Fruit fly (Drosophila melanogaster): ENCODE results near the gene Atg3.

Gene Atg3

dm6 chr3L:18772014-18772560, 23.6 kb downstream of the Atg3 start:
- TF ChIP-seq CG8478 (optimal IDR thresholded peaks at IDR 0.05) (no peak), usp (GFP tag; optimal IDR thresholded peaks at IDR 0.05) (no peak), EcR (GFP tag; optimal IDR thresholded peaks at IDR 0.05) (no peak), pan (optimal IDR thresholded peaks at IDR 0.05) (no peak), Dll (optimal IDR thresholded peaks at IDR 0.05) (no peak), psq (optimal IDR thresholded peaks at IDR 0.05) (no peak)

dm6 chr3L:18781653-18782629, 33.5 kb downstream of the Atg3 start:
- TF ChIP-seq psq (optimal IDR thresholded peaks at IDR 0.05) (no peak), usp (GFP tag; optimal IDR thresholded peaks at IDR 0.05) (no peak), Dll (optimal IDR thresholded peaks at IDR 0.05) (no peak), EcR (GFP tag; optimal IDR thresholded peaks at IDR 0.05) (no peak), pan (optimal IDR thresholded peaks at IDR 0.05) (no peak), CG8478 (optimal IDR thresholded peaks at IDR 0.05) (no peak)

- TF ChIP-seq CG8478 (optimal IDR thresholded peaks at IDR 0.05) (no peak), usp (GFP tag; optimal IDR thresholded peaks at IDR 0.05) (no peak), EcR (GFP tag; optimal IDR thresholded peaks at IDR 0.05) (no peak), pan (optimal IDR thresholded peaks at IDR 0.05) (no peak), psq (optimal IDR thresholded peaks at IDR 0.05) (no peak), Dll (optimal IDR thresholded peaks at IDR 0.05) (no peak)
Measured at dm6 chr3L:18782653-18783052, 34.2 kb downstream of the Atg3 start.

dm6 chr3L:18783544-18783943, 35.1 kb downstream of the Atg3 start:
- TF ChIP-seq pan (optimal IDR thresholded peaks at IDR 0.05) (no peak), usp (GFP tag; optimal IDR thresholded peaks at IDR 0.05) (no peak), EcR (GFP tag; optimal IDR thresholded peaks at IDR 0.05) (no peak), psq (optimal IDR thresholded peaks at IDR 0.05) (no peak), CG8478 (optimal IDR thresholded peaks at IDR 0.05) (no peak), Dll (optimal IDR thresholded peaks at IDR 0.05) (no peak)

DNA sequence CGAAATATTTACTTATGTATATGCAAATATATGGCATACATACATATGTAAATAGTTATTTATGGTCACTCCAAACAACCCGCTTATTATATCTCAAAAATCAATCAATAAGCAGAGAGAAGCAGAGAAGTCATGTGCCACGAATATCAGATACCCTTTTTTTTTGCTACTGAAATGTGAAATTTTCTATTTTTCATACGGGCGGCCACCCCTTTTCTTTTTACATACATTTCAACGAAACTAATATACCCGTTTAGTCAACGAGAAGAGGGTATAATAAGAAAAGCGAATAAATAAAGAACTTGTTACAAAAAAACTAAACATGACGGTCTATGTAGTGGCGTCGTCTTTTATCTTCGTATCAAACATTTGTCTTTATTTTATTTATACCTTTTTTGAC, 36.1 kb downstream of the Atg3 start:
- TF ChIP-seq usp (GFP tag; optimal IDR thresholded peaks at IDR 0.05) (no peak), pan (optimal IDR thresholded peaks at IDR 0.05) (no peak), psq (optimal IDR thresholded peaks at IDR 0.05) (no peak), Dll (optimal IDR thresholded peaks at IDR 0.05) (no peak), CG8478 (optimal IDR thresholded peaks at IDR 0.05) (no peak), EcR (GFP tag; optimal IDR thresholded peaks at IDR 0.05) (no peak)

- TF ChIP-seq usp (GFP tag; optimal IDR thresholded peaks at IDR 0.05) (no peak), CG8478 (optimal IDR thresholded peaks at IDR 0.05) (no peak), Dll (optimal IDR thresholded peaks at IDR 0.05) (no peak), EcR (GFP tag; optimal IDR thresholded peaks at IDR 0.05) (no peak), pan (optimal IDR thresholded peaks at IDR 0.05) (no peak), psq (optimal IDR thresholded peaks at IDR 0.05) (no peak)
Measured at dm6 chr3L:18786066-18786426, 37.6 kb downstream of the Atg3 start.

DNA sequence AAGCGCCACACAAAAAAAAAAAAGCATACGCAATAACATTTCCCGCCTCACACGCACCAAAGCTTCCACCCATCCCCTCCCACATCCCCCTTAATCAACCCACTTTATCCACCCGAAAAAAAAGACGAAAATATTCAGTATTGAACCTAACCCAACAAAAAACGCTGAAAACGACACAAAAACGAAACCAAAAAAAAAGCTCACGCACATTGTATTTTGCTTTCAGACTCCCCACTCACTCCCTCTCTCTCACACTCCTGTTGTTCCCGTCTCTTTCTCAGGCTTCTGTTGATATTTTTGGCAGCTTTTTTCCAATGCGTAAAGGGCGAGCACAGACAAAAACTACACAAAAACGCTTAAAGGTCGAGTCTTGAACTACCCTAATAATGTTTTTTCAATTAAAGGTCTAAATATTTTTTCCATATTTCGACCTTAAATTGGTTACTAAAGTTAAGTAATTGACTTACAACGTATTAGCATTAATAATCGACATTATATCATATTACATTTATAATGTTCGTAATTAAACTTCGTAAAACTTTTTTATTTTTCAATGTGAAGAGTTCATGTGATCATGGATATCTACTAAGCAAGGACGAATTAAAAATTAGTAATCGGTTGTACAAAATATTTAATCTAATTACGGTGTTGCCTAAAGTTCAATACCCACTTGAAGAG, 38.1 kb downstream of the Atg3 start:
- no peak for TF ChIP-seq psq (optimal IDR thresholded peaks at IDR 0.05)
- no peak for TF ChIP-seq usp (GFP tag; optimal IDR thresholded peaks at IDR 0.05)
- no peak for TF ChIP-seq EcR (GFP tag; optimal IDR thresholded peaks at IDR 0.05)
- TF ChIP-seq CG8478 (optimal IDR thresholded peaks at IDR 0.05): no peak

- TF ChIP-seq EcR (GFP tag; optimal IDR thresholded peaks at IDR 0.05) (no peak), psq (optimal IDR thresholded peaks at IDR 0.05) (no peak), usp (GFP tag; optimal IDR thresholded peaks at IDR 0.05) (no peak), CG8478 (optimal IDR thresholded peaks at IDR 0.05) (no peak), pan (optimal IDR thresholded peaks at IDR 0.05) (no peak), Dll (optimal IDR thresholded peaks at IDR 0.05) (no peak)
Measured at dm6 chr3L:18787882-18788281, 39.4 kb downstream of the Atg3 start.

- TF ChIP-seq psq (optimal IDR thresholded peaks at IDR 0.05) (no peak), usp (GFP tag; optimal IDR thresholded peaks at IDR 0.05) (no peak), Dll (optimal IDR thresholded peaks at IDR 0.05) (no peak), pan (optimal IDR thresholded peaks at IDR 0.05) (no peak), EcR (GFP tag; optimal IDR thresholded peaks at IDR 0.05) (no peak)
Measured at dm6 chr3L:18789203-18790018, 40.9 kb downstream of the Atg3 start.

DNA sequence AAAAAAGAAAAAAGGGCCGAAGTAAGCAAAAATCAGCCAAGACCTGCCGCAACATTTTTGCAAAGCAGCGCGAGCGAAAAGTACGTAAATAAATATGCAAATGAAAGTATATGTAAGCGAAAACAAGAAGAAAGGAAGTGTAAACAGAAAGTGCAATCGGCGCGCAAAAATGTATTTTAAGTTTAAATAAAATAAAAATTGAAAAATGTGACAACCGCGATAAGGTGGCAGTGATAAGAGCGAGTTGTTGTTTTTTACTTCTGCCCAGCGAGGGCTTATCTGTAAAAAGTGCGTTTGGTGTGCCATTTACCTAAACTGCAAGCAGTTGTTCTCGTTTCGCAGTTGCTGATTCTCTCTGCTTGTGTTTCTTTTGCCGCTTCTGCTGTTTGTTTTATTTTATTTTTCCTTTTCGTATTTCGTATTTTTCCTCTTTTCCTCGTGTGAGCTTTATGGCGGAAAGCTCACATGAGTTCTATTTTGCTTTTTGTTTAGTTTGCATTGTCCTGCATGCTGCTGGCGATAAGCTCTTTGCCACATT, 42.2 kb downstream of the Atg3 start:
- TF ChIP-seq CG8478 (optimal IDR thresholded peaks at IDR 0.05): no peak

DNA sequence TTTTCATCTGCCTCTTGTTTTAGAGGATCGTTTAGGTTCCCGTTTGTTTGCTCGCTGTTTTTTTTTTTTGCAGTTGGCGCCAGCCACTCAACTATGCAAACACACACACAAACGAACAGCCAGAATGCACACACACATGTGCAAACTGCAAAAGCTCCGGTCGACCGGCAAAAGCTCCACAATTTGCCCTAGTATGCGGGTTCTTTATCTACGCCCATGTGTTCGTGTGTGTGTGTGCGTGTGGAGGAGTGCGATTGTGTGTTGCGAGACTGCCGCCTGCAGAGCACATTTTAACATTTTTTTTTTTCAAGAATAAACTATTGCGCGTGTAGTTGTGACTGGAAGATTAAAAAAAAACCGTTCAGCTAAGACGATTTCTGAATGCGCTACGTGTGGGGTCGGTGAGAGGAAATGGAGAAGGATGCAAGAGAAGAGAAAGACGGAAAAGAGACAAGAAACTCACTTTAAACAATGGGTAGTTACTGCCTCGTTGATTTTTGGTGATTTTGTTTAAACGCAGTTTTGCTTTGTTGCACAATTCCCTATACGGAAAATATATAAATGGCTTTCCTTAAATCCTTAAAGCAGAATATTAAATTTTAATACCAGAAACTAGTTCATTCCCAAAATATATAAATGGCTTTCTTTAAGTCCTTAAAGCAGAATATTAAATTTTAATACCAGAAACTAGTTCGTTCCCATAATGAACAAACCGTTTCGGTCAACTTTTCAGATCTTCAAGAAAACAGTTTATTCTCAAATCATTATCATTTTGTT, 42.9 kb downstream of the Atg3 start:
- TF ChIP-seq pan (optimal IDR thresholded peaks at IDR 0.05): no peak
- TF ChIP-seq psq (optimal IDR thresholded peaks at IDR 0.05): no peak
- TF ChIP-seq CG8478 (optimal IDR thresholded peaks at IDR 0.05): no peak
- TF ChIP-seq EcR (GFP tag; optimal IDR thresholded peaks at IDR 0.05): no peak
- TF ChIP-seq Dll (optimal IDR thresholded peaks at IDR 0.05): no peak
- no peak for TF ChIP-seq usp (GFP tag; optimal IDR thresholded peaks at IDR 0.05)
